Fruit fly (Drosophila melanogaster): ENCODE measurements around the gene Sec23.

The Sec23 gene

DNA sequence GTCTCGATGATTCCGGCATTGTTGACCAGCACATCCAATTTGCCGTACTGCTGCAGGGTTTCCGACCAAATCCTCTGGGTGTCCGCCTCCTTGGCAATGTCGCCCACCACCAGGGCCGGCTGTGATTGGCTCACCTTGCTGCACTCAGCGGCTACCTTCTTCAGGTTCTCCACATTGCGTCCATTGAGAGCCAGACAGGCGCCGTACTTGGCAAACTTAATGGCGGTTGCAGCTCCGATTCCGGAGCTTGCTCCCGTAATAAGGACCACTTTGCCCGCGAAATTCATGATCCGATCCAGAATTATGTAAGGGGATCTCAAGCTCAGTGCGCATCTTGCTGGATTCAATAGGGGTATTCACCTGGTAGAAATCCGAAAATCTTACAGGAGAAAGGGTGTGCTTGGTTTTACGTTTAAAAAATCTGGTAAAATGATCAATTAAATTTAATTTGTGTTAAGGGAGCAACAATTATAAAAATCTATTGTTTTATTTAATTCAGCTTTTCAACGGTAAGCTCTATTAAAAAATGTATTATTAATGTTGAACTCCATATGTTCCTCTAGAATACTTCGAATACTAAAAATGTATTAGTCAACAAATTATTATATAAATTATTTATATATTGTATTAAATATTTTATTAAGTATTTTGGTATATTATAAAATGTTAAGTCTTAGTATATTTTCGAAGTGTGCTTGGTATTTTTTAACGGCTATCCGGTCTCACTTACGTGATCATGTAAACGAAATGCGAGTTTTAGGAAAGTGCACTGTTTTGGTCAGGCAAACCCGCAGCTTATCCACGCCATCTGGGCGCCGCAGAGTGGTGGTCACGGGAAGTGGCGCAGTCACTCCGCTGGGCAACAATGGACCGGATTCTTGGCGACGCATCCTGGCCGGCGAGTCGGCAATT, 12.1 kb upstream of the Sec23 start, which contains the start of the genes CG31548 and CG12170:
CG31548 (minus strand) TSS at position 334 of the 912 bp plus-strand sequence.
CG12170 (plus strand) TSS at position 716 of the 912 bp plus-strand sequence.
- TF ChIP-seq CG8159 (tag; optimal IDR thresholded peaks at IDR 0.05) (no peak), EcR (GFP tag; optimal IDR thresholded peaks at IDR 0.05) (no peak), CG14655 (GFP tag; optimal IDR thresholded peaks at IDR 0.05) (no peak), CG13204 (GFP tag; optimal IDR thresholded peaks at IDR 0.05) (no peak), Pif1B (GFP tag; optimal IDR thresholded peaks at IDR 0.05) (no peak), CG9948 (tag; optimal IDR thresholded peaks at IDR 0.05) (no peak), CG10348 (GFP tag; IDR thresholded peaks at IDR 0.05) (no peak), rn (GFP tag; IDR thresholded peaks at IDR 0.05) (no peak), CG17806 (tag; optimal IDR thresholded peaks at IDR 0.05) (peak; percentile 48), Ets98B (GFP tag; IDR thresholded peaks at IDR 0.05) (no peak), CG15710 (tag; optimal IDR thresholded peaks at IDR 0.05) (peak; percentile 34), D1 (tag; optimal IDR thresholded peaks at IDR 0.05) (no peak), CG4496 (GFP tag; IDR thresholded peaks at IDR 0.05) (no peak), fd96Ca (GFP tag; IDR thresholded peaks at IDR 0.05) (0 out of 3 replicates have a peak, but pooled peaks have one; percentile 6), CG8301 (tag; optimal IDR thresholded peaks at IDR 0.05) (no peak), CG32121 (GFP tag; IDR thresholded peaks at IDR 0.05) (no peak), CG34367 (tag; optimal IDR thresholded peaks at IDR 0.05) (no peak), gl (tag; optimal IDR thresholded peaks at IDR 0.05) (no peak), CG12605 (GFP tag; IDR thresholded peaks at IDR 0.05) (peak; percentile 12; the same call in 1 of the 2 replicates), Pif1A (GFP tag; optimal IDR thresholded peaks at IDR 0.05) (no peak), Snoo (tag; optimal IDR thresholded peaks at IDR 0.05) (peak; percentile 27)

- no peak for TF ChIP-seq gl (tag; optimal IDR thresholded peaks at IDR 0.05)
- peak; percentile 8 for TF ChIP-seq EcR (GFP tag; optimal IDR thresholded peaks at IDR 0.05)
- TF ChIP-seq CG8301 (tag; optimal IDR thresholded peaks at IDR 0.05), result no peak
- TF ChIP-seq CG34367 (tag; optimal IDR thresholded peaks at IDR 0.05), result no peak
These were observed 5.4 kb upstream of the Sec23 start for dm6 chr3R:5643421-5643820.

DNA sequence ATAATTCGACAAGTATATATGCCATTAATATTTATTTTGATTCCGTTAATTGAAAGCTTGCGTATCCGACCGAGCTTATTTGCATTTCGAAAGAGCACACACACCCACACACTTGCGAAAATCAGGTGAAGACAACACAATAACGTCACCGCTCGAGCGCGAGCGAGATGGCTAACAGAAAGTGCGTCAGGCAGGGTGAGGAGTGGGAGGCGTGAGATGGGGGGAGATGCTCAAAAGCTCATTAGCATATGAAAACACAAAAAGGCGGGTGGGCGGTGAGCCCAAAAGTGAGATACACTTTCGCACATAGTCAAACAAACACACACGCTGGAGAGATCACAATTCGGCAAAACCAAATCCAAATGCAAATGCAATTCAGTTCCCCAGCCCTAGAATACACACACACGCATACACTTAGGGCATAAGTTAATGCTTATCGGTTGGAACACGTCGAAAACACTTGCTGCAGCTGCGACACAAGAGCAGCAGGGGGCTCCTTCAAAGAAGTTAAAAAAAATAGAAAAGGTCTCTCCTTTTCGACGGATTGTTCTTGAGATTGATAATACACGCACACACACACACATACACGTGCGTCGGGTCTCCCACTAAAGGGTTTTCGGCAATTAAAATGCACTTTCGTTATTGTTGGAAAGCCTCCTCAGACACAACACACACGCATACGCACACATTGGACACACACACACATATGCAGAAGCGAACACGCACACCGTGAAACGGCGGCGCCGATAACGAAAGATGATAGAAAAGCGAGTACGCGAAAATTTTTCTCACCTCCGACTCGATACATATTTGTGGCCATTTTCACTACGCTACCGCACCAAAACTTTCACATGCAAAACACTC, 928 bp upstream of the Sec23 start:
- TF ChIP-seq CG10348 (GFP tag; IDR thresholded peaks at IDR 0.05) (no peak), CG4496 (GFP tag; IDR thresholded peaks at IDR 0.05) (0 out of 3 replicates have a peak, but pooled peaks have one; percentile 21), CG32121 (GFP tag; IDR thresholded peaks at IDR 0.05) (0 out of 2 replicates have a peak, but pooled peaks have one; percentile 41)

- no peak for TF ChIP-seq Pif1B (GFP tag; optimal IDR thresholded peaks at IDR 0.05)
- no peak for TF ChIP-seq D1 (tag; optimal IDR thresholded peaks at IDR 0.05)
- TF ChIP-seq CG9948 (tag; optimal IDR thresholded peaks at IDR 0.05), result no peak
- no peak for TF ChIP-seq CG12605 (GFP tag; IDR thresholded peaks at IDR 0.05)
- no peak for TF ChIP-seq CG15710 (tag; optimal IDR thresholded peaks at IDR 0.05)
- no peak for TF ChIP-seq CG4496 (GFP tag; IDR thresholded peaks at IDR 0.05)
- no peak for TF ChIP-seq CG8159 (tag; optimal IDR thresholded peaks at IDR 0.05)
- TF ChIP-seq Snoo (tag; optimal IDR thresholded peaks at IDR 0.05), result no peak
- TF ChIP-seq EcR (GFP tag; optimal IDR thresholded peaks at IDR 0.05), result no peak
- no peak for TF ChIP-seq CG8301 (tag; optimal IDR thresholded peaks at IDR 0.05)
- no peak for TF ChIP-seq CG10348 (GFP tag; IDR thresholded peaks at IDR 0.05)
- TF ChIP-seq CG14655 (GFP tag; optimal IDR thresholded peaks at IDR 0.05), result no peak
- no peak for TF ChIP-seq Pif1A (GFP tag; optimal IDR thresholded peaks at IDR 0.05)
- no peak for TF ChIP-seq Ets98B (GFP tag; IDR thresholded peaks at IDR 0.05)
- no peak for TF ChIP-seq CG32121 (GFP tag; IDR thresholded peaks at IDR 0.05)
- no peak for TF ChIP-seq CG13204 (GFP tag; optimal IDR thresholded peaks at IDR 0.05)
- TF ChIP-seq rn (GFP tag; IDR thresholded peaks at IDR 0.05), result no peak
- no peak for TF ChIP-seq fd96Ca (GFP tag; IDR thresholded peaks at IDR 0.05)
These were observed 1.0 kb downstream of the Sec23 start for dm6 chr3R:5649903-5650302.

dm6 chr3R:5653887-5654286, 5.0 kb downstream of the Sec23 start:
- no peak for TF ChIP-seq CG14655 (GFP tag; optimal IDR thresholded peaks at IDR 0.05)
- no peak for TF ChIP-seq Ets98B (GFP tag; IDR thresholded peaks at IDR 0.05)
- no peak for TF ChIP-seq D1 (tag; optimal IDR thresholded peaks at IDR 0.05)
- no peak for TF ChIP-seq rn (GFP tag; IDR thresholded peaks at IDR 0.05)
- no peak for TF ChIP-seq CG15710 (tag; optimal IDR thresholded peaks at IDR 0.05)
- no peak for TF ChIP-seq CG17806 (tag; optimal IDR thresholded peaks at IDR 0.05)

DNA sequence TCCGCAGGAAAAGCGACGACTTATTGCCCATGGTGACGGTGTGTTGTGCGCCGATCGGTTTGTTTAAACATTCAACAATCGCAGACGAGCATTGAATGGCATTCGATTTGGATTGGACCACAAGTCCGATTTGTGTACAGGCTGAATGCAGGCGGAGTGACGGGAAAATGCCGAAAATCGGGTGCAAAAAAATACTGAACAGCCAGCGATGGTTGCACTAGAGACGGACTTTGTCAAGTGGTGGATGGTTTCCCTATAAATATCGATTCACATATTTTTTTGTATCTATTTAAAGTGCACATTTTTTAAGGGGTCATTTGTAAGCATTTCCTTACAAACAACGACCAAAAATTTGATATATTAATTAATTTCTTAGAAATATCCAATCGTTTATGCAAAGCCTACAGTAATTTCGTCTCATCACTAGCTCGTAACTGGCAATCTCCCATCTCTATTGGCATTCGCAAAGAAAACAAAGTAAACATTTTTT, 5.9 kb downstream of the Sec23 start, which contains the start of the genes elm and MED27:
elm (minus strand) TSS at position 170 of the 490 bp plus-strand sequence.
MED27 (plus strand) TSS at position 448 of the 490 bp plus-strand sequence.
- TF ChIP-seq EcR (GFP tag; optimal IDR thresholded peaks at IDR 0.05) (peak; percentile 12), CG14655 (GFP tag; optimal IDR thresholded peaks at IDR 0.05) (no peak), CG13204 (GFP tag; optimal IDR thresholded peaks at IDR 0.05) (no peak), CG32121 (GFP tag; IDR thresholded peaks at IDR 0.05) (peak; percentile 91), CG15710 (tag; optimal IDR thresholded peaks at IDR 0.05) (peak; percentile 90), fd96Ca (GFP tag; IDR thresholded peaks at IDR 0.05) (peak; percentile 84), gl (tag; optimal IDR thresholded peaks at IDR 0.05) (peak; percentile 67), CG12605 (GFP tag; IDR thresholded peaks at IDR 0.05) (peak; percentile 49; the same call in 1 of the 2 replicates), CG4496 (GFP tag; IDR thresholded peaks at IDR 0.05) (peak; percentile 88), CG9948 (tag; optimal IDR thresholded peaks at IDR 0.05) (peak; percentile 83), D1 (tag; optimal IDR thresholded peaks at IDR 0.05) (no peak), Ets98B (GFP tag; IDR thresholded peaks at IDR 0.05) (peak; percentile 85), Snoo (tag; optimal IDR thresholded peaks at IDR 0.05) (peak; percentile 84), CG34367 (tag; optimal IDR thresholded peaks at IDR 0.05) (peak; percentile 81), Pif1A (GFP tag; optimal IDR thresholded peaks at IDR 0.05) (peak; percentile 87), CG8301 (tag; optimal IDR thresholded peaks at IDR 0.05) (peak; percentile 74), rn (GFP tag; IDR thresholded peaks at IDR 0.05) (peak; percentile 85), CG17806 (tag; optimal IDR thresholded peaks at IDR 0.05) (peak; percentile 85), CG8159 (tag; optimal IDR thresholded peaks at IDR 0.05) (peak; percentile 89), Pif1B (GFP tag; optimal IDR thresholded peaks at IDR 0.05) (peak; percentile 73), CG10348 (GFP tag; IDR thresholded peaks at IDR 0.05) (peak; percentile 59; the same call in 1 of the 2 replicates)
